Fruit fly (Drosophila melanogaster) whole organism, adult: ENCODE measurements around the gene CG31183.

Source experiments
- CG11617 ChIP-seq: fragments of 200-800 bp; sonication (Bioruptor generic); optimal IDR thresholded peaks from 2 replicates; lab custom pipeline; 2017; ENCODE audit warnings: mild to moderate bottlenecking, missing biosample characterization, missing genetic modification reagents, missing genetic modification characterization
- CG7045 ChIP-seq: fragments of 200-800 bp; sonication (Bioruptor generic); optimal IDR thresholded peaks from 2 replicates; lab custom pipeline; 2017; ENCODE audit warnings: missing biosample characterization, mild to moderate bottlenecking, missing genetic modification characterization
- Hr96 ChIP-seq: fragments of 200-800 bp; sonication (Bioruptor generic); optimal IDR thresholded peaks from 2 replicates; lab custom pipeline; 2016; ENCODE audit warnings: missing biosample characterization, missing genetic modification characterization
- Mnt ChIP-seq: fragments of 200-800 bp; sonication (Bioruptor generic); optimal IDR thresholded peaks from 2 replicates; lab custom pipeline; 2016; ENCODE audit warnings: missing biosample characterization, mild to moderate bottlenecking, missing genetic modification characterization
- bab1 ChIP-seq: fragments of 200-800 bp; sonication (Bioruptor generic); optimal IDR thresholded peaks from 3 replicates; lab custom pipeline; 2019; ENCODE audit warnings: missing biosample characterization, mild to moderate bottlenecking, missing genetic modification characterization, moderate library complexity
- cic ChIP-seq: fragments of 200-800 bp; sonication (Bioruptor generic); optimal IDR thresholded peaks from 2 replicates; lab custom pipeline; 2017; ENCODE audit warnings: missing biosample characterization, mild to moderate bottlenecking, missing genetic modification characterization, moderate library complexity
- cnc ChIP-seq, 2 experiments: fragments of >200 bp; optimal IDR thresholded peaks; 2 replicates each; lab custom pipeline; 2017
- kay ChIP-seq: fragments of 200-800 bp; sonication (Bioruptor generic); peaks from one replicate; lab custom pipeline; 2016; ENCODE audit warnings: missing biosample characterization, missing genetic modification characterization, borderline replicate concordance
- pad ChIP-seq: fragments of 200-800 bp; sonication (Bioruptor generic); optimal IDR thresholded peaks from 3 replicates; lab custom pipeline; 2017; ENCODE audit warnings: missing biosample characterization, missing genetic modification characterization, mild to moderate bottlenecking, moderate library complexity, missing genetic modification reagents

DNA sequence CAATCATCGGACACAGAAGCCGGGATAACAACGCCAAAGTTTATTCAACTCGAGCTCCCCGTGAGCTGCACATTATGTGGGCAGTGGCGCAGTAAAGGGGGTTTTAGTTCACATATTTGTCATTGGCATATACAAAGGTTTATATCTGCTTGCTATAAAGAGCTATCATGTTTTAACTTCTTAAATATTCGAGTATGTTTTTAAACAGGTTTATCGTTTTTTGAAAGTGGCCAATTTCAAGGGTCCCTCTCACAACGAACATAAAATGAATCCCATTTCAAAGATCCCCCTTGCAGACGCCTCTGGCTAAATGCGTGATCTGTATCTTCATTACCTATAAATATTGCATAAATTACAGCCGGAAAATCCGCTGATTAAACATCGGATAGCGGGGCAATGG is 48.2 kb downstream of the CG31183 start:
- peak; percentile 20 for TF ChIP-seq kay (GFP tag; lab: Kevin White, UChicago)
- TF ChIP-seq CG11617 (GFP tag; lab: Kevin White, UChicago) = no peak
- TF ChIP-seq bab1 (GFP tag; lab: Kevin White, UChicago) = no peak
- TF ChIP-seq CG7045 = no peak
- TF ChIP-seq Mnt (GFP tag; lab: Kevin White, UChicago) = no peak
- TF ChIP-seq pad = no peak
- no peak for TF ChIP-seq cnc (optimal IDR thresholded peaks at IDR 0.05; lab: Kevin White, UChicago)
- no peak for TF ChIP-seq Hr96 (GFP tag; lab: Kevin White, UChicago)
- TF ChIP-seq cic (GFP tag; lab: Kevin White, UChicago) = no peak
